Worm (Caenorhabditis elegans) whole organism, young adult: Measurements from ENCODE around the gene hpo-38.

Experiments used
- B0336.3 ChIP-seq: fragments of 200-800 bp; sonication (Bioruptor generic); IDR thresholded peaks from 2 replicates; pipeline ENCODE4 v1.3.6; 2022; ENCODE audit warnings: missing genetic modification characterization, missing compliant biosample characterization
- C06A6.2 ChIP-seq: fragments of 200-800 bp; sonication (Bioruptor generic); conservative IDR thresholded peaks from 2 replicates; pipeline ENCODE4 v1.3.6; 2022; ENCODE audit warnings: missing genetic modification characterization, missing compliant biosample characterization
- F57C9.4 ChIP-seq: sonication (generic microtip); optimal IDR thresholded peaks from 2 replicates; lab custom pipeline; 2017; ENCODE audit warnings: mild to moderate bottlenecking, missing genetic modification characterization, missing compliant biosample characterization
- K11D2.4 ChIP-seq: fragments of 200-800 bp; sonication (Bioruptor generic); IDR thresholded peaks from 2 replicates; pipeline ENCODE4 v1.3.6; 2022; ENCODE audit warnings: missing genetic modification reagents, missing genetic modification characterization, missing compliant biosample characterization
- T26A5.8 ChIP-seq: sonication (generic microtip); optimal IDR thresholded peaks from 2 replicates; lab custom pipeline; 2016; ENCODE audit warnings: missing genetic modification characterization, missing compliant biosample characterization
- Y67H2A.10 ChIP-seq: fragments of 200-800 bp; sonication (Bioruptor generic); conservative IDR thresholded peaks from 2 replicates; pipeline ENCODE4 v1.3.6; 2022; ENCODE audit warnings: missing genetic modification reagents, missing genetic modification characterization, missing compliant biosample characterization
- aptf-2 ChIP-seq: fragments of 200-800 bp; sonication (Bioruptor generic); conservative IDR thresholded peaks from 2 replicates; pipeline ENCODE4 v1.3.6; 2022; ENCODE audit warnings: missing genetic modification reagents, missing genetic modification characterization, missing compliant biosample characterization
- bed-1 ChIP-seq: fragments of 200-800 bp; sonication (Bioruptor generic); IDR thresholded peaks from 2 replicates; pipeline ENCODE4 v1.3.6; 2022; ENCODE audit warnings: missing genetic modification reagents, missing genetic modification characterization, missing compliant biosample characterization
- ccch-3 ChIP-seq: fragments of 200-800 bp; sonication (Bioruptor generic); optimal IDR thresholded peaks from 2 replicates; lab custom pipeline; 2018; ENCODE audit warnings: mild to moderate bottlenecking, missing genetic modification characterization, missing compliant biosample characterization
- cebp-2 ChIP-seq: fragments of 200-800 bp; sonication (Bioruptor generic); IDR thresholded peaks from 2 replicates; pipeline ENCODE4 v1.3.6; 2022; ENCODE audit warnings: missing genetic modification characterization, missing compliant biosample characterization
- ceh-91 ChIP-seq: fragments of 200-800 bp; sonication (Bioruptor generic); IDR thresholded peaks from 2 replicates; pipeline ENCODE4 v1.3.6; 2022; ENCODE audit warnings: missing genetic modification reagents, missing genetic modification characterization, missing compliant biosample characterization
- die-1 ChIP-seq: sonication (generic microtip); optimal IDR thresholded peaks from 2 replicates; lab custom pipeline; 2016; ENCODE audit warnings: missing genotype, mild to moderate bottlenecking, missing genetic modification characterization, missing compliant biosample characterization
- dpff-1 ChIP-seq: sonication (generic microtip); optimal IDR thresholded peaks from 2 replicates; lab custom pipeline; 2017; ENCODE audit warnings: mild to moderate bottlenecking, missing genetic modification characterization, missing compliant biosample characterization
- egrh-3 ChIP-seq: fragments of 200-800 bp; sonication (Bioruptor generic); IDR thresholded peaks from 2 replicates; pipeline ENCODE4 v1.3.6; 2022; ENCODE audit warnings: missing genetic modification reagents, missing genetic modification characterization, missing compliant biosample characterization
- hlh-26 ChIP-seq: fragments of 200-800 bp; sonication (Bioruptor generic); conservative IDR thresholded peaks from 2 replicates; pipeline ENCODE4 v1.3.6; 2022; ENCODE audit warnings: missing genetic modification reagents, missing genetic modification characterization, missing compliant biosample characterization
- lag-1 ChIP-seq: fragments of 200-800 bp; sonication (Bioruptor generic); IDR thresholded peaks from 2 replicates; pipeline ENCODE4 v1.3.6; 2022; ENCODE audit warnings: missing genetic modification reagents, missing genetic modification characterization, missing compliant biosample characterization
- let-607 ChIP-seq, 2 experiments: fragments of 200-800 bp in 1 of 2; sonication (Bioruptor generic) in 1 of 2; sonication (generic microtip) in 1 of 2; optimal IDR thresholded peaks; 2 replicates each; lab custom pipeline; 2016 to 2018; ENCODE audit warnings: mild to moderate bottlenecking in 2 of 2, missing compliant biosample characterization in 2 of 2, missing genetic modification characterization in 2 of 2, moderate library complexity in 2 of 2, missing genotype in 1 of 2
- lin-35 ChIP-seq, 3 experiments: fragments of 150-350 bp in 2 of 3; sonication (generic microtip) in 1 of 3; optimal IDR thresholded peaks; 2 replicates each; lab custom pipeline; 2014 to 2018; ENCODE audit warnings: missing biosample characterization in 3 of 3, missing genetic modification characterization in 3 of 3, missing genetic modification reagents in 3 of 3
- madf-10 ChIP-seq: sonication (generic microtip); optimal IDR thresholded peaks from 2 replicates; lab custom pipeline; 2016; ENCODE audit warnings: mild to moderate bottlenecking, missing genetic modification characterization, missing compliant biosample characterization
- madf-6 ChIP-seq: fragments of 200-800 bp; sonication (Bioruptor generic); IDR thresholded peaks from 2 replicates; pipeline ENCODE4 v1.3.6; 2022; ENCODE audit warnings: missing genetic modification reagents, missing genetic modification characterization, missing compliant biosample characterization
- nhr-80 ChIP-seq: sonication (generic microtip); optimal IDR thresholded peaks from 2 replicates; lab custom pipeline; 2016; ENCODE audit warnings: missing genetic modification characterization, missing compliant biosample characterization
- rec-8 ChIP-seq, 2 experiments: sonication (generic microtip); optimal IDR thresholded peaks; 2 replicates each; lab custom pipeline; 2016; ENCODE audit warnings: mild to moderate bottlenecking in 2 of 2, missing genetic modification characterization in 2 of 2, missing genetic modification reagents in 2 of 2, missing genotype in 2 of 2, missing biosample characterization in 1 of 2, missing compliant biosample characterization in 1 of 2, moderate library complexity in 1 of 2
- repo-1 ChIP-seq: sonication (generic microtip); optimal IDR thresholded peaks from 2 replicates; lab custom pipeline; 2017; ENCODE audit warnings: mild to moderate bottlenecking, missing genetic modification characterization, missing compliant biosample characterization
- sdz-38 ChIP-seq: sonication (generic microtip); optimal IDR thresholded peaks from 2 replicates; lab custom pipeline; 2016; ENCODE audit warnings: missing genotype, missing genetic modification characterization, missing compliant biosample characterization
- sea-2 ChIP-seq: fragments of 200-800 bp; sonication (Bioruptor generic); IDR thresholded peaks from 2 replicates; pipeline ENCODE4 v1.3.6; 2022; ENCODE audit warnings: missing genetic modification characterization, missing compliant biosample characterization
- snpc-1.3 ChIP-seq: sonication (generic microtip); optimal IDR thresholded peaks from 2 replicates; lab custom pipeline; 2017; ENCODE audit warnings: missing genetic modification characterization, mild to moderate bottlenecking, missing compliant biosample characterization, antibody characterized with exemption, moderate library complexity, missing genotype, missing genetic modification reagents; ENCODE audit not compliant: insufficient read depth
- snpc-3.4 ChIP-seq: sonication (generic microtip); optimal IDR thresholded peaks from 2 replicates; lab custom pipeline; 2017; ENCODE audit warnings: missing genetic modification characterization, mild to moderate bottlenecking, missing compliant biosample characterization, antibody characterized with exemption, moderate library complexity, missing genotype, missing genetic modification reagents
- unc-62 ChIP-seq: fragments of 150-350 bp; optimal IDR thresholded peaks from 2 replicates; lab custom pipeline; 2014; ENCODE audit warnings: missing biosample characterization, missing genetic modification reagents, missing genetic modification characterization
- zim-3 ChIP-seq: sonication (generic microtip); optimal IDR thresholded peaks from 2 replicates; lab custom pipeline; 2017; ENCODE audit warnings: mild to moderate bottlenecking, missing genetic modification characterization, moderate library complexity, missing compliant biosample characterization
- ztf-22 ChIP-seq: fragments of 200-800 bp; sonication (Bioruptor generic); optimal IDR thresholded peaks from 2 replicates; lab custom pipeline; 2018; ENCODE audit warnings: mild to moderate bottlenecking, missing genetic modification characterization, moderate library complexity, missing compliant biosample characterization

hpo-38 gene

DNA sequence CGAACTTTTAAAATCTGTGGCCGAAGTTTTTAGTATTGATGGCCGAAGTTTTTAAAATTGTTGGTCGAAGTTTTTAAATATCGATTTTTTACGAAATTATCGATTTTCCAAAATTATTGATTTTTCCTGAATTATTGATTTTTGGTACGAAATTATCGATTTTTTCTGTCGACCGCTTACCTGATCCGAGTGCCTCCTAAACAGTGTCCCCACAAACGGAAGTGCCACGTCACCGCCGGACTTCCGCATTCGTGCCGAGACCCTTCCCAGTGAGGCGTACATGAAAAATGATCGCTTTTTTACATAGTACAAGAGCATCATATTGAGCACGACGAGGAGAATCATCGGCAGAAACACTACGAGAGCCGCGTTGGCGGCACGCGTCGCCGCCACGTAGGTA is 26.3 kb upstream of the hpo-38 start:
- TF ChIP-seq rec-8 (tag; optimal IDR thresholded peaks at IDR 0.05; lab: Kevin White, UChicago) (no peak), sea-2 (GFP tag; lab: Robert Waterston, UW) (no peak), T26A5.8 (tag; lab: Kevin White, UChicago) (no peak), Y67H2A.10 (GFP tag; lab: Robert Waterston, UW) (no peak), ceh-91 (GFP tag; lab: Robert Waterston, UW) (no peak), madf-6 (GFP tag; lab: Robert Waterston, UW) (0 out of 2 replicates have a peak, but pooled peaks have one; percentile 10)

DNA sequence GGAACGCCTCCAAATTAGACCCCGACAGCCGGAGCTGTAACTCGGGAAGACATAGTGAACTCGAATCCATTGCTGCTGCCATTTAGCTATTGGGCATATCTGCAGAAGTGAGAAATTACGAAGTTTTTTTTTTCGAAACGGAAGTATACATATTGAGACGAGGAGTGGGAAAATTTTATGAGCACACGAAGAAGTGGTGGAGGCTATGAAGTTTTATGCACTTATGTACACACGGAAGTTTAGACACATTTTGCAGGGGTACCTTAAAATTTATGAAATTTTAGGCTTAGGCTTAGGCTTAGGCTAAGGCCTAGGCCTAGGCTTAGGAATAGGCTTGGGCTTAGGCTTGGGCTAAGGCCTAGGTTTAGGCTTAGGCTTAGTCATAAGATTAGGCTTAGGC is 23.2 kb upstream of the hpo-38 start, which contains the start of gene W10C4.1:
W10C4.1 (minus strand) TSS at position 101 of the 400 bp plus-strand sequence.
- no peak for TF ChIP-seq dpff-1 (tag; lab: Kevin White, UChicago)
- no peak for TF ChIP-seq cebp-2 (GFP tag; lab: Robert Waterston, UW)
- no peak for TF ChIP-seq aptf-2 (GFP tag; lab: Robert Waterston, UW)
- TF ChIP-seq lin-35 (GFP tag; optimal IDR thresholded peaks at IDR 0.05; lab: Kevin White, UChicago): no peak
- no peak for TF ChIP-seq hlh-26 (GFP tag; lab: Robert Waterston, UW)

DNA sequence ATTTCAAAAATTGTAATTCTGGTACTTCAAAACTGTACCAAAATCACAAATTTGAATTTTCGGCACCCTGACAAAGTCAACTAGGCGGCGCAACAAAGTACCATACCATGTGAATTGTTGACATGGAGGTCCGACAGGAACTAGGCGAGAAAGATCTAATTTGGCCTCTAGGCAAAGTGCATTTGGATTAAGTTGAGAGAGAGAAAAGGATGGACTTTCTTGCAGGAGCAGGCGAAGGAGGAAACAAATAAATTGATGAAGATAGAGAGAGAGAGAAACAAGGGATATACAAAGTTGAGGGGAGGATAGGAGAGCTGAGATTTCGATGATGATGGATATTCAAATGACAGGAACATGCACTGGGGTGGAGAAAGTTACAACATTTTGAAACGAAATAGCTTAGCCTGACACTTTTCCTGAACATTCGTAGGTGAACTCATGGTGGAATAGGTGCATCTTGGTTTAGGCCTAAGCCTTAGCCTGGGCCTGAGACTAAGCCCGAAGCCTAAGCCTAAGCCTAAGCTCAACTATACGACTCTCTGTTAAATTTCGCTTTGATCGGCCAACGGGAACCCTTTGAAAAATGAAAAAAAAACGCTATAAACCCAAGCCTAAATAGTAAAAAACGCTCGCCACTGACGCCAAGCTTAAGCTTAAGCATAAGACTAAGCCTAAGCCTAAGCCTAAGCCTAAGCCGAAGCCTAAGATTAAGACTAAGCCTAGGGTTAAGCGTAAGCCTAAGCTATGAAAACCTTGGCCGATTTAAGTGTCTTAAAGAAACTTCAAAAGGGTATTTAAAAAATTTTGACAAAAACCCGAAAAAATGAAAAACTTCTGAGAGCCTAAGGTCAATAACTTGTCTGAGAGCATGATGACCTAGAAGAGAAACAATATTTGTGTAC is 21.2 kb upstream of the hpo-38 start:
- TF ChIP-seq egrh-3: no peak
- no peak for TF ChIP-seq unc-62 (GFP tag; lab: Kevin White, UChicago)
- no peak for TF ChIP-seq C06A6.2
- TF ChIP-seq aptf-2 (GFP tag; lab: Robert Waterston, UW): no peak
- no peak for TF ChIP-seq die-1 (tag; lab: Kevin White, UChicago)
- TF ChIP-seq F57C9.4 (tag; lab: Kevin White, UChicago): no peak
- TF ChIP-seq snpc-1.3 (tag; lab: Kevin White, UChicago): no peak
- TF ChIP-seq repo-1: no peak
- TF ChIP-seq lag-1: no peak
- TF ChIP-seq snpc-3.4 (tag; lab: Kevin White, UChicago): no peak
- no peak for TF ChIP-seq ztf-22
- no peak for TF ChIP-seq bed-1
- no peak for TF ChIP-seq zim-3 (tag; lab: Kevin White, UChicago)
- no peak for TF ChIP-seq let-607 (tag; optimal IDR thresholded peaks at IDR 0.05; lab: Kevin White, UChicago)

DNA sequence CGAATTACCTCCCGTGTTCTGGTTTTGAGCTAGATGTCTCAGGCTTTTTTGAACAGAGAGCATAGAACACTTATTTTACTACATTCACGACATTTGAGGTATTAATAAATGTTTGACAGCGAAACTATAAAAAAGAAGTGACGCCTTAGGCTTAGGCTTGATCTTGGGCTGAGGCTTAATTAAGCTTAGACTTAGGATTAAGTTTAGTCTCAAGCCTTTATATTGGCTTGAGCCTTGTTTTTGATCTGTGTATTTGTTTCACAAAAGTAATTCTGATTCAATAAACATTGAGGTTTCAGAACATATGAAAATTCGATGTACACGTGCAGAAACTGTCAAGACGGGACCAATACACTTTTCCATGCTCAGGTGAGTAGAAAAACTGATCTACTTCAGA is 20.5 kb upstream of the hpo-38 start, which contains the start of gene klp-20:
klp-20 (plus strand) TSS at position 298 of the 397 bp plus-strand sequence.
- TF ChIP-seq ccch-3 (GFP tag; lab: Kevin White, UChicago): no peak

DNA sequence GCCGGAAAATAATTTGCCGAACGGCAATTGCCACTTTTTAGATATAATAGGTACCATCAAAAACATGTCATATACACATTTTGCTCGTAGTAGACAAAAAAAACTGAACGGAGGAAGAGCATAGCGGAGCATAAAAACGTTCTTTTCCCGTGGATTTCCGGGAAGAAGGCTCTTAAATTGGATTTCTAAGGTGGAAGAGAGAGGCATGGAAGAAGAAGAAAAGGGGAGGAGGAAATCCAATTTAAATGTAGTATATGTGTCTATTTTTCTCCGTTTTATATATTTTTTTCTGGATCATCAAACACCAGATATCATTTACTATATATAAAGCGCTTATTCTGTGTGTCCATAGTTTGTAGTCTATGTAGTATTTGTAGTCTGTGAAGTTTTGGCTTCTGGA is 18.8 kb upstream of the hpo-38 start:
- TF ChIP-seq unc-62 (GFP tag; lab: Kevin White, UChicago) (no peak), nhr-80 (tag; lab: Kevin White, UChicago) (no peak), K11D2.4 (GFP tag; lab: Robert Waterston, UW) (no peak), ceh-91 (GFP tag; lab: Robert Waterston, UW) (no peak), B0336.3 (GFP tag; lab: Robert Waterston, UW) (no peak), sea-2 (GFP tag; lab: Robert Waterston, UW) (no peak), madf-10 (tag; lab: Kevin White, UChicago) (no peak), sdz-38 (tag; lab: Kevin White, UChicago) (no peak)
